ENCODE assay signal across 2 fruit fly cellular contexts in the genomic region with DNA sequence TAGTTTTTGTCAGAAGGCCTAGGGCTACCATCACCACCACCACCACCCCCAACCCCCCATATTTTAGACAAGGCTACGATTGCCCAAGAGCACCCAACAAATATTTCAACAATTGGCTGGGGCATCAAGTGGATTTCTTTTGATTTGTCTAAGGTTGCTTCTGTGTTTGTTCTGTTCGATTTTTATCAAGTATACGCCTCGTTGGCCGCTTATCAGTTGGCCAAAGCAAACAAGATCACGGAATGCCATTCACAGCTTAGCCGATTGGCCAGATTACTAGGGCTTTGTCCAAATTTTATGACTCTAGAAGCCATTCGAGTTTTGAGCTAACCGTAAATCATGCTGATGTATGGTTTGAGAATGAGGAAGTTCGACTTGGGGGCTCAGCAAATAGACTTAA.
A peak's percentile ranks its signal among the peaks of the same experiment; 100 is the strongest.
TF ChIP-seq lines count a peak whose summit lies in the region.

No protein-coding gene starts in this region.

- no peak for TF ChIP-seq CTCF in whole organism, embryonic (GFP tag; optimal IDR thresholded peaks at IDR 0.05; lab: Kevin White, UChicago)

TF ChIP-seq in whole organism, embryonic, 481 proteins besides CTCF, POLR2A, EP300 and RAD21:
- TF ChIP-seq Eip74EF (GFP tag; optimal IDR thresholded peaks at IDR 0.05; lab: Kevin White, UChicago) (peak in 1 of 2 experiments; percentile 71), Atf-2 (GFP tag; optimal IDR thresholded peaks at IDR 0.05; lab: Kevin White, UChicago) (no peak), exex (tag; optimal IDR thresholded peaks at IDR 0.05; lab: Kevin White, UChicago) (peak; percentile 8), jumu (GFP tag; optimal IDR thresholded peaks at IDR 0.05; lab: Kevin White, UChicago) (no peak), Pdp1 (GFP tag; optimal IDR thresholded peaks at IDR 0.05; lab: Kevin White, UChicago) (no peak), D19A (tag; optimal IDR thresholded peaks at IDR 0.05; lab: Kevin White, UChicago) (no peak), CG7372 (GFP tag; IDR thresholded peaks at IDR 0.05; lab: Robert Waterston, UW) (peak; percentile 49; the same call in 1 of the 2 replicates), Vsx1 (GFP tag; optimal IDR thresholded peaks at IDR 0.05; lab: Kevin White, UChicago) (peak; percentile 41), grau (tag; optimal IDR thresholded peaks at IDR 0.05; lab: Kevin White, UChicago) (no peak), Blimp-1 (GFP tag; optimal IDR thresholded peaks at IDR 0.05; lab: Kevin White, UChicago) (no peak), CG11456 (GFP tag; IDR thresholded peaks at IDR 0.05; lab: Robert Waterston, UW) (no peak), CG14667 (GFP tag; IDR thresholded peaks at IDR 0.05; lab: Robert Waterston, UW) (no peak), Hey (tag; optimal IDR thresholded peaks at IDR 0.05; lab: Kevin White, UChicago) (no peak), Lhr (GFP tag; optimal IDR thresholded peaks at IDR 0.05; lab: Kevin White, UChicago) (no peak), CG13296 (GFP tag; optimal IDR thresholded peaks at IDR 0.05; lab: Kevin White, UChicago) (peak; percentile 49), CG10274 (GFP tag; optimal IDR thresholded peaks at IDR 0.05; lab: Kevin White, UChicago) (no peak), CG8924 (tag; optimal IDR thresholded peaks at IDR 0.05; lab: Kevin White, UChicago) (no peak), crol (GFP tag; IDR thresholded peaks at IDR 0.05; lab: Robert Waterston, UW) (no peak), dmrt99B (tag; optimal IDR thresholded peaks at IDR 0.05; lab: Kevin White, UChicago) (no peak), mirr (GFP tag; optimal IDR thresholded peaks at IDR 0.05; lab: Kevin White, UChicago) (peak; percentile 43), CG3995 (GFP tag; optimal IDR thresholded peaks at IDR 0.05; lab: Kevin White, UChicago) (peak; percentile 24), chinmo (GFP tag; IDR thresholded peaks at IDR 0.05; lab: Robert Waterston, UW; ENCODE audit: partially characterized antibody) (peak; percentile 65; the same call in 1 of the 4 replicates), sd (tag; optimal IDR thresholded peaks at IDR 0.05; lab: Kevin White, UChicago) (peak; percentile 88), dm (GFP tag; optimal IDR thresholded peaks at IDR 0.05; lab: Kevin White, UChicago) (no peak), grn (GFP tag; optimal IDR thresholded peaks at IDR 0.05; lab: Kevin White, UChicago) (peak; percentile 84), peb (GFP tag; IDR thresholded peaks at IDR 0.05; lab: Robert Waterston, UW) (no peak), luna (GFP tag; optimal IDR thresholded peaks at IDR 0.05; lab: Kevin White, UChicago) (no peak), CG9609 (GFP tag; optimal IDR thresholded peaks at IDR 0.05; lab: Kevin White, UChicago) (no peak), CG12071 (GFP tag; optimal IDR thresholded peaks at IDR 0.05; lab: Kevin White, UChicago) (no peak), CG2678 (tag; optimal IDR thresholded peaks at IDR 0.05; lab: Kevin White, UChicago) (no peak), GATAe (GFP tag; conservative IDR thresholded peaks at IDR 0.05; lab: Robert Waterston, UW) (0 out of 2 replicates have a peak, but pooled peaks have one; percentile 28), Lpt (GFP tag; optimal IDR thresholded peaks at IDR 0.05; lab: Kevin White, UChicago) (no peak), maf-S (GFP tag; optimal IDR thresholded peaks at IDR 0.05; lab: Kevin White, UChicago) (no peak), eve (GFP tag; optimal IDR thresholded peaks at IDR 0.05; lab: Kevin White, UChicago) (peak in 1 of 2 experiments; percentile 10), sug (tag; optimal IDR thresholded peaks at IDR 0.05; lab: Kevin White, UChicago) (peak; percentile 27), al (GFP tag; IDR thresholded peaks at IDR 0.05; lab: Robert Waterston, UW) (no peak), hth (optimal IDR thresholded peaks at IDR 0.05; lab: Kevin White, UChicago) (no peak), Med (GFP tag; lab: Kevin White, UChicago) (peak; percentile 49), Xrp1 (GFP tag; IDR thresholded peaks at IDR 0.05; lab: Robert Waterston, UW) (no peak), Hmr (GFP tag; optimal IDR thresholded peaks at IDR 0.05; lab: Kevin White, UChicago) (peak; percentile 6), Bteb2 (GFP tag; optimal IDR thresholded peaks at IDR 0.05; lab: Kevin White, UChicago) (no peak), bigmax (GFP tag; optimal IDR thresholded peaks at IDR 0.05; lab: Kevin White, UChicago) (no peak)
TF ChIP-seq in whole organism, embryonic: peak in this region for 15.

TF ChIP-seq in whole organism, prepupa, 60 proteins besides CTCF, POLR2A, EP300 and RAD21:
- TF ChIP-seq Gug (GFP tag; IDR thresholded peaks at IDR 0.05; lab: Robert Waterston, UW), result no peak
- peak; percentile 45 for TF ChIP-seq fkh (GFP tag; optimal IDR thresholded peaks at IDR 0.05; lab: Kevin White, UChicago)
